Fruit fly (Drosophila melanogaster) whole organism, embryonic: ENCODE data around the gene Spase25.

Experiments
- BEAF-32 ChIP-seq: fragments of 200-800 bp; sonication (Bioruptor generic); optimal IDR thresholded peaks from 3 replicates; lab custom pipeline; 2017; ENCODE audit warnings: missing biosample characterization, missing genetic modification characterization, mild to moderate bottlenecking, moderate library complexity, missing genetic modification reagents
- Blimp-1 ChIP-seq: fragments of 200-800 bp; sonication (Bioruptor generic); optimal IDR thresholded peaks from 3 replicates; lab custom pipeline; 2018; ENCODE audit warnings: missing biosample characterization, missing genetic modification characterization, mild to moderate bottlenecking, moderate library complexity, missing genetic modification reagents
- CG11085 ChIP-seq: fragments of 200-800 bp; sonication (Bioruptor generic); IDR thresholded peaks from 2 replicates; pipeline ENCODE4 v1.3.6; 2022; ENCODE audit warnings: missing biosample characterization, missing genetic modification characterization
- CG11093 ChIP-seq: fragments of 200-800 bp; sonication (Bioruptor generic); IDR thresholded peaks from 3 replicates; pipeline ENCODE4 v1.3.6; 2022; ENCODE audit warnings: missing biosample characterization, missing genetic modification characterization
- CG12155 ChIP-seq: fragments of 200-800 bp; sonication (Bioruptor generic); optimal IDR thresholded peaks from 3 replicates; lab custom pipeline; 2016; ENCODE audit warnings: missing biosample characterization, missing genetic modification characterization
- CG13296 ChIP-seq: fragments of 200-800 bp; sonication (Bioruptor generic); optimal IDR thresholded peaks from 3 replicates; lab custom pipeline; 2018; ENCODE audit warnings: missing biosample characterization, mild to moderate bottlenecking, missing genetic modification characterization
- CG14710 ChIP-seq: fragments of 200-800 bp; sonication (Bioruptor generic); optimal IDR thresholded peaks from 3 replicates; lab custom pipeline; 2019; ENCODE audit warnings: missing biosample characterization, mild to moderate bottlenecking, missing genetic modification characterization, moderate library complexity
- CG16815 ChIP-seq: fragments of 200-800 bp; sonication (Bioruptor generic); optimal IDR thresholded peaks from 3 replicates; lab custom pipeline; 2017; ENCODE audit warnings: missing biosample characterization, mild to moderate bottlenecking, missing genetic modification characterization
- CG17359 ChIP-seq: fragments of 200-800 bp; sonication (Bioruptor generic); optimal IDR thresholded peaks from 3 replicates; lab custom pipeline; 2018; ENCODE audit warnings: missing biosample characterization, mild to moderate bottlenecking, missing genetic modification characterization, moderate library complexity
- CG2875 ChIP-seq: fragments of 200-800 bp; sonication (Bioruptor generic); optimal IDR thresholded peaks from 2 replicates; lab custom pipeline; 2017; ENCODE audit warnings: missing biosample characterization, mild to moderate bottlenecking, missing genetic modification characterization, missing genetic modification reagents
- CG30403 ChIP-seq: fragments of 200-800 bp; sonication (Bioruptor generic); optimal IDR thresholded peaks from 3 replicates; lab custom pipeline; 2016; ENCODE audit warnings: missing biosample characterization, missing genetic modification characterization
- CG3281 ChIP-seq: fragments of 200-800 bp; sonication (Bioruptor generic); optimal IDR thresholded peaks from 3 replicates; lab custom pipeline; 2017; ENCODE audit warnings: missing biosample characterization, mild to moderate bottlenecking, missing genetic modification characterization
- CG4282 ChIP-seq: fragments of 200-800 bp; sonication (Bioruptor generic); optimal IDR thresholded peaks from 2 replicates; lab custom pipeline; 2016; ENCODE audit warnings: missing biosample characterization, missing genetic modification characterization
- CG4424 ChIP-seq: fragments of 200-800 bp; sonication (Bioruptor generic); optimal IDR thresholded peaks from 3 replicates; lab custom pipeline; 2016; ENCODE audit warnings: missing biosample characterization, missing genetic modification characterization
- CG4854 ChIP-seq: fragments of 200-800 bp; sonication (Bioruptor generic); optimal IDR thresholded peaks from 2 replicates; lab custom pipeline; 2016; ENCODE audit warnings: missing biosample characterization, missing genetic modification characterization, inconsistent platforms
- CG6272 ChIP-seq: fragments of 200-800 bp; sonication (Bioruptor generic); IDR thresholded peaks from 2 replicates; pipeline ENCODE4 v1.3.6; 2022; ENCODE audit warnings: missing biosample characterization, missing genetic modification characterization
- CG7987 ChIP-seq: fragments of 200-800 bp; sonication (Bioruptor generic); optimal IDR thresholded peaks from 2 replicates; lab custom pipeline; 2018; ENCODE audit warnings: missing biosample characterization, mild to moderate bottlenecking, missing genetic modification characterization, moderate library complexity
- CG8290 ChIP-seq, 3 experiments: fragments of 200-800 bp; sonication (Bioruptor generic); optimal IDR thresholded peaks; 2 replicates each; lab custom pipeline; 2016 to 2019; ENCODE audit warnings: missing biosample characterization in 3 of 3, missing genetic modification characterization in 3 of 3, mild to moderate bottlenecking in 2 of 3, moderate library complexity in 1 of 3
- CG8359 ChIP-seq: fragments of 200-800 bp; sonication (Bioruptor generic); optimal IDR thresholded peaks from 2 replicates; lab custom pipeline; 2017; ENCODE audit warnings: missing biosample characterization, mild to moderate bottlenecking, missing genetic modification characterization, borderline replicate concordance
- CG9215 ChIP-seq: fragments of 200-800 bp; sonication (Bioruptor generic); IDR thresholded peaks from 2 replicates; pipeline ENCODE4 v1.3.6; 2022; ENCODE audit warnings: missing biosample characterization, missing genetic modification characterization
- D ChIP-seq, 2 experiments: fragments of 200-800 bp in 1 of 2; fragments of >200 bp in 1 of 2; sonication (Bioruptor generic) in 1 of 2; optimal IDR thresholded peaks; 2 replicates in 1 of 2; 3 replicates in 1 of 2; lab custom pipeline; 2017; ENCODE audit warnings: mild to moderate bottlenecking in 1 of 2, missing biosample characterization in 1 of 2, missing genetic modification characterization in 1 of 2, missing genetic modification reagents in 1 of 2
- Doc3 ChIP-seq: fragments of 200-800 bp; sonication (Bioruptor generic); IDR thresholded peaks from 3 replicates; pipeline ENCODE4 v1.3.6; 2022; ENCODE audit warnings: missing biosample characterization, missing genetic modification characterization; ENCODE audit not compliant: partially characterized antibody
- Drgx ChIP-seq: fragments of 200-800 bp; sonication (Bioruptor generic); IDR thresholded peaks from 2 replicates; pipeline ENCODE4 v1.3.6; 2022; ENCODE audit warnings: missing biosample characterization, missing genetic modification characterization
- E2f1 ChIP-seq: fragments of 200-800 bp; sonication (Bioruptor generic); IDR thresholded peaks from 2 replicates; pipeline ENCODE4 v1.3.6; 2022; ENCODE audit warnings: missing biosample characterization, missing genetic modification characterization
- Ets65A ChIP-seq: fragments of 200-800 bp; sonication (Bioruptor generic); peaks from one replicate; lab custom pipeline; 2016; ENCODE audit warnings: missing biosample characterization, missing genetic modification characterization
- HHEX ChIP-seq: fragments of 200-800 bp; sonication (Bioruptor generic); optimal IDR thresholded peaks from 3 replicates; lab custom pipeline; 2017; ENCODE audit warnings: missing biosample characterization, mild to moderate bottlenecking, missing genetic modification characterization, missing genetic modification reagents
- Mes4 ChIP-seq: fragments of 200-800 bp; sonication (Bioruptor generic); optimal IDR thresholded peaks from 2 replicates; lab custom pipeline; 2016; ENCODE audit warnings: missing biosample characterization, missing genetic modification characterization
- Oaz ChIP-seq: fragments of 200-800 bp; sonication (Bioruptor generic); IDR thresholded peaks from 2 replicates; pipeline ENCODE4 v1.3.6; 2022; ENCODE audit warnings: missing biosample characterization, missing genetic modification characterization
- Optix ChIP-seq: fragments of 200-800 bp; sonication (Bioruptor generic); IDR thresholded peaks from 3 replicates; pipeline ENCODE4 v1.3.6; 2022; ENCODE audit warnings: missing biosample characterization, missing genetic modification characterization
- Sox100B ChIP-seq: fragments of 200-800 bp; sonication (Bioruptor generic); optimal IDR thresholded peaks from 3 replicates; lab custom pipeline; 2018; ENCODE audit warnings: missing biosample characterization, mild to moderate bottlenecking, missing genetic modification characterization
- ab ChIP-seq: fragments of 200-800 bp; sonication (Bioruptor generic); optimal IDR thresholded peaks from 2 replicates; lab custom pipeline; 2016; ENCODE audit warnings: missing biosample characterization, missing genetic modification characterization
- ato ChIP-seq: fragments of 200-800 bp; sonication (Bioruptor generic); IDR thresholded peaks from 2 replicates; pipeline ENCODE4 v1.3.6; 2022; ENCODE audit warnings: missing biosample characterization, missing genetic modification characterization; ENCODE audit not compliant: partially characterized antibody
- cato ChIP-seq: fragments of 200-800 bp; sonication (Bioruptor generic); optimal IDR thresholded peaks from 2 replicates; lab custom pipeline; 2016; ENCODE audit warnings: missing biosample characterization, missing genetic modification characterization, borderline replicate concordance
- corto ChIP-seq: fragments of 200-800 bp; sonication (Bioruptor generic); optimal IDR thresholded peaks from 2 replicates; lab custom pipeline; 2016; ENCODE audit warnings: missing biosample characterization, mild to moderate bottlenecking, missing genetic modification characterization, moderate library complexity
- dm ChIP-seq: fragments of 200-800 bp; sonication (Bioruptor generic); optimal IDR thresholded peaks from 3 replicates; lab custom pipeline; 2016; ENCODE audit warnings: missing biosample characterization, missing genetic modification characterization
- fd64A ChIP-seq: fragments of 200-800 bp; sonication (Bioruptor generic); optimal IDR thresholded peaks from 3 replicates; lab custom pipeline; 2018; ENCODE audit warnings: missing biosample characterization, mild to moderate bottlenecking, missing genetic modification characterization
- fru ChIP-seq: fragments of >200 bp; optimal IDR thresholded peaks from 2 replicates; lab custom pipeline; 2017
- gce ChIP-seq: fragments of 200-800 bp; sonication (Bioruptor generic); IDR thresholded peaks from 3 replicates; pipeline ENCODE4 v1.3.6; 2022; ENCODE audit warnings: missing biosample characterization, missing genetic modification characterization
- gfzf ChIP-seq: fragments of 200-800 bp; sonication (Bioruptor generic); optimal IDR thresholded peaks from 2 replicates; lab custom pipeline; 2016; ENCODE audit warnings: missing biosample characterization, mild to moderate bottlenecking, missing genetic modification characterization, moderate library complexity
- her ChIP-seq: fragments of 200-800 bp; sonication (Bioruptor generic); optimal IDR thresholded peaks from 2 replicates; lab custom pipeline; 2016; ENCODE audit warnings: missing biosample characterization, missing genetic modification characterization
- inv ChIP-seq: fragments of 200-800 bp; sonication (Bioruptor generic); IDR thresholded peaks from 2 replicates; pipeline ENCODE4 v1.3.6; 2022; ENCODE audit warnings: missing biosample characterization, missing genetic modification characterization; ENCODE audit not compliant: partially characterized antibody
- phol ChIP-seq: fragments of 200-800 bp; sonication (Bioruptor generic); optimal IDR thresholded peaks from 3 replicates; lab custom pipeline; 2018; ENCODE audit warnings: missing biosample characterization, mild to moderate bottlenecking, missing genetic modification characterization, moderate library complexity
- sim ChIP-seq: fragments of 200-800 bp; sonication (Bioruptor generic); IDR thresholded peaks from 2 replicates; pipeline ENCODE4 v1.3.6; 2022; ENCODE audit warnings: missing biosample characterization, missing genetic modification characterization
- sisA ChIP-seq: fragments of 200-800 bp; sonication (Bioruptor generic); IDR thresholded peaks from 2 replicates; pipeline ENCODE4 v1.3.6; 2022; ENCODE audit warnings: missing biosample characterization, missing genetic modification characterization
- so ChIP-seq: fragments of 200-800 bp; sonication (Bioruptor generic); IDR thresholded peaks from 3 replicates; pipeline ENCODE4 v1.3.6; 2022; ENCODE audit warnings: missing biosample characterization, missing genetic modification characterization
- sqz ChIP-seq: fragments of 200-800 bp; sonication (Bioruptor generic); optimal IDR thresholded peaks from 3 replicates; lab custom pipeline; 2018; ENCODE audit warnings: missing biosample characterization, mild to moderate bottlenecking, missing genetic modification characterization
- tgo ChIP-seq: fragments of 200-800 bp; sonication (Bioruptor generic); IDR thresholded peaks from 3 replicates; pipeline ENCODE4 v1.3.6; 2022; ENCODE audit warnings: missing biosample characterization, missing genetic modification characterization
- toy ChIP-seq: fragments of 200-800 bp; sonication (Bioruptor generic); IDR thresholded peaks from 2 replicates; pipeline ENCODE4 v1.3.6; 2022; ENCODE audit warnings: missing biosample characterization, missing genetic modification characterization
- vfl ChIP-seq: fragments of 200-800 bp; sonication (Bioruptor generic); optimal IDR thresholded peaks from 2 replicates; lab custom pipeline; 2016; ENCODE audit warnings: missing biosample characterization, missing genetic modification characterization

Gene Spase25

dm6 chrX:11454189-11454882 is 30.7 kb upstream of the Spase25 start, which contains the start of the genes Evi5 and HP5 (continued):
- TF ChIP-seq Blimp-1 (GFP tag; lab: Kevin White, UChicago) (no peak), so (GFP tag; lab: Robert Waterston, UW) (no peak; the same call in 2 of the 3 replicates), CG6272 (peak; percentile 64; the same call in 1 of the 2 replicates), CG16815 (GFP tag; lab: Kevin White, UChicago) (no peak), Ets65A (GFP tag; lab: Kevin White, UChicago) (peak; percentile 92), ato (no peak), gce (GFP tag; lab: Robert Waterston, UW) (no peak), CG12155 (GFP tag; lab: Kevin White, UChicago) (peak; percentile 44), CG13296 (GFP tag; lab: Kevin White, UChicago) (no peak), CG30403 (GFP tag; lab: Kevin White, UChicago) (peak; percentile 71), Sox100B (GFP tag; lab: Kevin White, UChicago) (no peak), CG7987 (GFP tag; lab: Kevin White, UChicago) (no peak), sisA (GFP tag; lab: Robert Waterston, UW) (peak; percentile 73), CG11093 (GFP tag; lab: Robert Waterston, UW) (no peak; the same call in 2 of the 3 replicates), fd64A (GFP tag; lab: Kevin White, UChicago) (no peak), BEAF-32 (GFP tag; lab: Kevin White, UChicago) (peak; percentile 72), CG4282 (GFP tag; lab: Kevin White, UChicago) (peak; percentile 60), sim (GFP tag; lab: Robert Waterston, UW) (no peak), her (no peak), cato (GFP tag; lab: Kevin White, UChicago) (no peak), dm (peak; percentile 28), CG8359 (GFP tag; lab: Kevin White, UChicago) (no peak), E2f1 (peak; percentile 40; the same call in 1 of the 2 replicates), Oaz (peak; percentile 21; the same call in 1 of the 2 replicates), CG4424 (peak; percentile 38), CG17359 (tag; lab: Kevin White, UChicago) (no peak), HHEX (GFP tag; lab: Kevin White, UChicago) (no peak), CG2875 (GFP tag; lab: Kevin White, UChicago) (no peak), vfl (GFP tag; lab: Kevin White, UChicago) (no peak), fru (lab: Kevin White, UChicago) (no peak), gfzf (GFP tag; lab: Kevin White, UChicago) (peak; percentile 94), CG11085 (peak; percentile 61; the same call in 1 of the 2 replicates), CG8290 (GFP tag; optimal IDR thresholded peaks at IDR 0.05; lab: Kevin White, UChicago) (peak; percentile 23), CG8290 (tag; optimal IDR thresholded peaks at IDR 0.05; lab: Kevin White, UChicago) (peak in 1 of 2 experiments; percentile 51), D (optimal IDR thresholded peaks at IDR 0.05; lab: Kevin White, UChicago) (no peak), D (GFP tag; optimal IDR thresholded peaks at IDR 0.05; lab: Kevin White, UChicago) (no peak), Optix (GFP tag; lab: Robert Waterston, UW) (no peak), CG4854 (no peak), Mes4 (GFP tag; lab: Kevin White, UChicago) (no peak), phol (tag; lab: Kevin White, UChicago) (peak; percentile 63), sqz (GFP tag; lab: Kevin White, UChicago) (peak; percentile 70), ab (peak; percentile 24), CG14710 (peak; percentile 57), toy (GFP tag; lab: Robert Waterston, UW) (no peak; the same call in 1 of the 2 replicates), Doc3 (GFP tag; lab: Robert Waterston, UW) (no peak), CG9215 (GFP tag; lab: Robert Waterston, UW) (peak; percentile 77), Drgx (GFP tag; lab: Robert Waterston, UW) (no peak; the same call in 1 of the 2 replicates), corto (GFP tag; lab: Kevin White, UChicago) (no peak), tgo (GFP tag; lab: Robert Waterston, UW) (peak; percentile 64), CG3281 (GFP tag; lab: Kevin White, UChicago) (no peak), inv (GFP tag; lab: Robert Waterston, UW) (peak; percentile 44)
